Worm (Caenorhabditis elegans) whole organism, early embryonic: ENCODE results near the gene inx-3.
A peak's percentile ranks its signal among the peaks of the same experiment; 100 is the strongest.

Source experiments
- B0310.2 ChIP-seq: sonication (generic microtip); optimal IDR thresholded peaks from 2 replicates; lab custom pipeline; 2016; ENCODE audit warnings: mild to moderate bottlenecking, missing genetic modification characterization, missing compliant biosample characterization
- F13C5.2 ChIP-seq: sonication (generic microtip); optimal IDR thresholded peaks from 2 replicates; lab custom pipeline; 2017; ENCODE audit warnings: mild to moderate bottlenecking, missing genetic modification characterization, inconsistent platforms, missing compliant biosample characterization
- aly-1 ChIP-seq: sonication (generic microtip); optimal IDR thresholded peaks from 2 replicates; lab custom pipeline; 2016; ENCODE audit warnings: missing genetic modification characterization, missing compliant biosample characterization
- ama-1 ChIP-seq: fragments of 150-350 bp; optimal IDR thresholded peaks from 2 replicates; lab custom pipeline; 2014
- ceh-13 ChIP-seq: fragments of 200-800 bp; sonication (Bioruptor generic); optimal IDR thresholded peaks from 2 replicates; lab custom pipeline; 2018; ENCODE audit warnings: mild to moderate bottlenecking, missing genetic modification characterization, missing compliant biosample characterization
- ceh-36 ChIP-seq: sonication (generic microtip); optimal IDR thresholded peaks from 2 replicates; lab custom pipeline; 2016; ENCODE audit warnings: missing genetic modification characterization, inconsistent platforms, missing compliant biosample characterization
- ets-7 ChIP-seq: sonication (generic microtip); optimal IDR thresholded peaks from 2 replicates; lab custom pipeline; 2016; ENCODE audit warnings: missing genotype, missing genetic modification characterization, missing compliant biosample characterization
- flt-1 ChIP-seq: fragments of 200-800 bp; sonication (Bioruptor generic); IDR thresholded peaks from 2 replicates; pipeline ENCODE4 v1.3.6; 2022; ENCODE audit warnings: missing genetic modification characterization, missing compliant biosample characterization
- hmbx-1 ChIP-seq: sonication (generic microtip); optimal IDR thresholded peaks from 2 replicates; lab custom pipeline; 2016; ENCODE audit warnings: mild to moderate bottlenecking, missing genetic modification characterization, missing compliant biosample characterization
- hmg-4 ChIP-seq: fragments of 200-800 bp; sonication (Bioruptor generic); optimal IDR thresholded peaks from 2 replicates; lab custom pipeline; 2018; ENCODE audit warnings: mild to moderate bottlenecking, missing genetic modification characterization, missing compliant biosample characterization
- hnd-1 ChIP-seq: sonication (generic microtip); optimal IDR thresholded peaks from 2 replicates; lab custom pipeline; 2016; ENCODE audit warnings: missing genetic modification characterization, missing compliant biosample characterization
- pes-1 ChIP-seq: fragments of 200-800 bp; sonication (Bioruptor generic); IDR thresholded peaks from 2 replicates; pipeline ENCODE4 v1.3.6; 2022; ENCODE audit warnings: missing genetic modification reagents, missing genetic modification characterization, missing compliant biosample characterization
- scrt-1 ChIP-seq: fragments of 200-800 bp; sonication (Bioruptor generic); IDR thresholded peaks from 2 replicates; pipeline ENCODE4 v1.3.6; 2022; ENCODE audit warnings: missing genetic modification characterization, missing compliant biosample characterization
- sea-1 ChIP-seq: fragments of 200-800 bp; sonication (Bioruptor generic); conservative IDR thresholded peaks from 2 replicates; pipeline ENCODE4 v1.3.6; 2022; ENCODE audit warnings: missing genetic modification characterization, missing compliant biosample characterization
- tbx-11 ChIP-seq: fragments of 200-800 bp; sonication (Bioruptor generic); IDR thresholded peaks from 2 replicates; pipeline ENCODE4 v1.3.6; 2022; ENCODE audit warnings: missing genetic modification characterization, missing compliant biosample characterization
- tbx-37 ChIP-seq: fragments of 200-800 bp; sonication (Bioruptor generic); conservative IDR thresholded peaks from 2 replicates; pipeline ENCODE4 v1.3.6; 2022; ENCODE audit warnings: missing genetic modification reagents, missing genetic modification characterization, missing compliant biosample characterization
- tra-4 ChIP-seq: sonication (generic microtip); optimal IDR thresholded peaks from 2 replicates; lab custom pipeline; 2017; ENCODE audit warnings: missing genetic modification characterization, missing compliant biosample characterization

The inx-3 gene

ce11 chrX:5975228-5975627 lies 20.7 kb upstream of the inx-3 start:
- TF ChIP-seq hnd-1 (tag; lab: Kevin White, UChicago) (no peak), B0310.2 (tag; lab: Kevin White, UChicago) (no peak), pes-1 (GFP tag; lab: Robert Waterston, UW) (no peak), tbx-37 (GFP tag; lab: Robert Waterston, UW) (no peak), ceh-36 (tag; lab: Kevin White, UChicago) (no peak), hmbx-1 (tag; lab: Kevin White, UChicago) (no peak), ceh-13 (GFP tag; lab: Kevin White, UChicago) (no peak), ets-7 (tag; lab: Kevin White, UChicago) (no peak), F13C5.2 (tag; lab: Kevin White, UChicago) (no peak)

- TF ChIP-seq tbx-11 (GFP tag; lab: Robert Waterston, UW) (no peak), tbx-37 (GFP tag; lab: Robert Waterston, UW) (no peak), tra-4 (tag; lab: Kevin White, UChicago) (no peak), hmbx-1 (tag; lab: Kevin White, UChicago) (no peak), aly-1 (tag; lab: Kevin White, UChicago) (no peak)
Measured at ce11 chrX:5975726-5976125, 20.2 kb upstream of the inx-3 start.

- TF ChIP-seq aly-1 (tag; lab: Kevin White, UChicago), result no peak
- no peak for TF ChIP-seq tbx-37 (GFP tag; lab: Robert Waterston, UW)
- peak; percentile 11 for TF ChIP-seq hmg-4 (GFP tag; lab: Kevin White, UChicago)
- TF ChIP-seq hmbx-1 (tag; lab: Kevin White, UChicago), result no peak
Measured at ce11 chrX:5976206-5976960, 19.6 kb upstream of the inx-3 start.

- no peak for TF ChIP-seq pes-1 (GFP tag; lab: Robert Waterston, UW)
- no peak for TF ChIP-seq scrt-1 (GFP tag; lab: Robert Waterston, UW)
- TF ChIP-seq ceh-13 (GFP tag; lab: Kevin White, UChicago), result no peak
- TF ChIP-seq hmbx-1 (tag; lab: Kevin White, UChicago), result no peak
- TF ChIP-seq tra-4 (tag; lab: Kevin White, UChicago), result no peak
Measured at ce11 chrX:5977754-5978153, 18.2 kb upstream of the inx-3 start, which contains the start of gene kin-2. TSS of gene kin-2 (minus strand) at chrX:5977854.

- TF ChIP-seq hmbx-1 (tag; lab: Kevin White, UChicago) (no peak), tbx-37 (GFP tag; lab: Robert Waterston, UW) (no peak), F13C5.2 (tag; lab: Kevin White, UChicago) (no peak), pes-1 (GFP tag; lab: Robert Waterston, UW) (no peak)
Measured at ce11 chrX:5981698-5982097, 14.3 kb upstream of the inx-3 start.

- no peak for TF ChIP-seq ets-7 (tag; lab: Kevin White, UChicago)
- no peak for TF ChIP-seq tbx-11 (GFP tag; lab: Robert Waterston, UW)
- no peak for TF ChIP-seq sea-1 (GFP tag; lab: Robert Waterston, UW)
- no peak for TF ChIP-seq F13C5.2 (tag; lab: Kevin White, UChicago)
- TF ChIP-seq tra-4 (tag; lab: Kevin White, UChicago), result no peak
- TF ChIP-seq B0310.2 (tag; lab: Kevin White, UChicago), result no peak
- TF ChIP-seq ceh-36 (tag; lab: Kevin White, UChicago), result no peak
Measured at ce11 chrX:5982799-5983198, 13.2 kb upstream of the inx-3 start.

- no peak for TF ChIP-seq ceh-36 (tag; lab: Kevin White, UChicago)
- no peak for TF ChIP-seq hnd-1 (tag; lab: Kevin White, UChicago)
- TF ChIP-seq flt-1, result no peak
- TF ChIP-seq sea-1 (GFP tag; lab: Robert Waterston, UW), result no peak
- no peak for TF ChIP-seq scrt-1 (GFP tag; lab: Robert Waterston, UW)
Measured at ce11 chrX:5983267-5983666, 12.7 kb upstream of the inx-3 start.

- TF ChIP-seq ama-1 (lab: Kevin White, UChicago) (no peak), aly-1 (tag; lab: Kevin White, UChicago) (peak; percentile 75), tbx-11 (GFP tag; lab: Robert Waterston, UW) (peak; percentile 39; the same call in 1 of the 2 replicates), F13C5.2 (tag; lab: Kevin White, UChicago) (peak; percentile 31), hmg-4 (GFP tag; lab: Kevin White, UChicago) (peak; percentile 85)
Measured at ce11 chrX:5984581-5985039, 11.3 kb upstream of the inx-3 start, which contains the start of gene klp-13. TSS of gene klp-13 (plus strand) at chrX:5984989.

- TF ChIP-seq ceh-13 (GFP tag; lab: Kevin White, UChicago) (no peak), ceh-36 (tag; lab: Kevin White, UChicago) (no peak), flt-1 (no peak), ets-7 (tag; lab: Kevin White, UChicago) (no peak), hnd-1 (tag; lab: Kevin White, UChicago) (no peak), pes-1 (GFP tag; lab: Robert Waterston, UW) (no peak), scrt-1 (GFP tag; lab: Robert Waterston, UW) (no peak), ama-1 (lab: Kevin White, UChicago) (no peak), tbx-11 (GFP tag; lab: Robert Waterston, UW) (no peak), aly-1 (tag; lab: Kevin White, UChicago) (no peak), tra-4 (tag; lab: Kevin White, UChicago) (no peak), sea-1 (GFP tag; lab: Robert Waterston, UW) (no peak)
Measured at ce11 chrX:5985720-5986119, 10.2 kb upstream of the inx-3 start.
